Worm (Caenorhabditis elegans) whole organism, midembryonic: ENCODE measurements around the gene math-21.

Experiments
- T22C8.4 ChIP-seq: fragments of 200-800 bp; sonication (Bioruptor generic); IDR thresholded peaks from 2 replicates; pipeline ENCODE4 v1.3.6; 2022; ENCODE audit warnings: missing genetic modification characterization, missing compliant biosample characterization
- flt-1 ChIP-seq: fragments of 200-800 bp; sonication (Bioruptor generic); IDR thresholded peaks from 2 replicates; pipeline ENCODE4 v1.3.6; 2022; ENCODE audit warnings: missing genetic modification characterization, missing compliant biosample characterization
- ztf-23 ChIP-seq: fragments of 200-800 bp; sonication (Bioruptor generic); IDR thresholded peaks from 2 replicates; pipeline ENCODE4 v1.3.6; 2022; ENCODE audit warnings: missing genetic modification reagents, missing genetic modification characterization, missing compliant biosample characterization
- ztf-29 ChIP-seq: fragments of 200-800 bp; sonication (Bioruptor generic); IDR thresholded peaks from 2 replicates; pipeline ENCODE4 v1.3.6; 2022; ENCODE audit warnings: missing genetic modification reagents, missing genetic modification characterization, missing compliant biosample characterization

ce11 chrII:1946427-1946826 lies 47.4 kb upstream of the math-21 start, which contains the start of gene math-48:
- no peak for TF ChIP-seq T22C8.4 (GFP tag; lab: Robert Waterston, UW)
- no peak for TF ChIP-seq flt-1 (GFP tag; lab: Robert Waterston, UW)
- TF ChIP-seq ztf-29 (GFP tag; lab: Robert Waterston, UW) = no peak
- TF ChIP-seq ztf-23 = no peak
